Fruit fly (Drosophila melanogaster): Measurements from ENCODE around the gene CG33116.
A peak's percentile ranks its signal among the peaks of the same experiment; 100 is the strongest.

CG33116 gene

DNA sequence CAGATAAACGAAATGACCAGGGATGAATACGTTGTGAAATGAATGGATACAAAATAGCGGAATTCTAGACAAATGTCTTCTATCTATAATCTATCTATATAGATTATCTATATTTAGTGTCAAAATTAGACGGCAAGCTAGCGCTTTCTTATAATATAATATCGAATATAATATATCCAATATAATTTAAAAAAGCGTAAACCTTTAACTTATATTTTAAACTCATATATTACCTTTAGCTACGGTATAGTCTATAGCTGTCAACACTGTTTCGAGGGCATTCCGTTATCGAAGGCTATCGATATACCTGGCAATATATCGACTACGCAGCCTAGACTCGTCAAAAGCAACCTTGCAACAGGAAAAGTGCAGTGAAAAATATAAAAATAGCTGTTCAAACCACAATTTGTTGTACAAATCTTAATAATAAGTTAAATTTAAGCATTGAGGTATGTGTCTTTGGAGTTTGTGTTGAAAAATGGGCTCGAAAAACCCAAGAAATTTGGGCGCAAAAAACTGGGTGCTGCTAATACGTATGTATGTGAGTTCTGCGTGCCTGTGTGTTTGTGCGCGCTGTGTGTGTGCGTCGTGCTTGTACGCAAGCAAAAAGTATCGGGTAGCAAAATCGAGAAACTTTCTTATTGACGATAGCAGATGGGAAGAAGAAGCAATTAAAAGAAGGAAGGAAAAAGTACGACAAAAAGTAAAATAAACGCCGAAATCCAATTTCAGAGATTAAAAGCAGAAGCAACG lies 40.2 kb upstream of the CG33116 start, which contains the start of the genes swm and Ctu2 (continued):
- TF ChIP-seq lov (optimal IDR thresholded peaks at IDR 0.05), result no peak
- TF ChIP-seq lov (GFP tag; IDR thresholded peaks at IDR 0.05), result no peak
- no peak for TF ChIP-seq Nf-YA (GFP tag; IDR thresholded peaks at IDR 0.05)
- TF ChIP-seq CG6654 (GFP tag; optimal IDR thresholded peaks at IDR 0.05), result no peak
- 0 out of 2 replicates have a peak, but pooled peaks have one; percentile 18 for TF ChIP-seq danr (GFP tag; IDR thresholded peaks at IDR 0.05)
- TF ChIP-seq repo (GFP tag; optimal IDR thresholded peaks at IDR 0.05), result no peak
- TF ChIP-seq CG11696 (GFP tag; IDR thresholded peaks at IDR 0.05), result no peak
- peak; percentile 98 for TF ChIP-seq CG2116 (GFP tag; optimal IDR thresholded peaks at IDR 0.05)
- TF ChIP-seq CG12219 (GFP tag; optimal IDR thresholded peaks at IDR 0.05), result no peak
- no peak for TF ChIP-seq Lhr (GFP tag; optimal IDR thresholded peaks at IDR 0.05)
- TF ChIP-seq Dip3 (GFP tag; optimal IDR thresholded peaks at IDR 0.05), result no peak
- peak; percentile 60 for TF ChIP-seq sob (GFP tag; IDR thresholded peaks at IDR 0.05)
- peak; percentile 26; the same call in 2 of the 4 replicates for TF ChIP-seq Gug (GFP tag; IDR thresholded peaks at IDR 0.05)
- TF ChIP-seq Elba2 (GFP tag; optimal IDR thresholded peaks at IDR 0.05), result peak; percentile 90
- TF ChIP-seq tx (GFP tag; optimal IDR thresholded peaks at IDR 0.05), result no peak
- no peak for TF ChIP-seq CG4282 (GFP tag; optimal IDR thresholded peaks at IDR 0.05)
- TF ChIP-seq Neu2 (GFP tag; optimal IDR thresholded peaks at IDR 0.05; ENCODE audit: borderline replicate concordance), result no peak
- TF ChIP-seq peb (GFP tag; IDR thresholded peaks at IDR 0.05), result no peak
- TF ChIP-seq Asciz (GFP tag; optimal IDR thresholded peaks at IDR 0.05), result no peak
- TF ChIP-seq CG3726 (GFP tag; IDR thresholded peaks at IDR 0.05), result no peak
- no peak for TF ChIP-seq dati (GFP tag; IDR thresholded peaks at IDR 0.05)
- TF ChIP-seq tna (GFP tag; IDR thresholded peaks at IDR 0.05; ENCODE audit: partially characterized antibody), result no peak
- TF ChIP-seq CG12942 (GFP tag; optimal IDR thresholded peaks at IDR 0.05), result peak; percentile 31
- TF ChIP-seq Gsc (GFP tag; IDR thresholded peaks at IDR 0.05), result no peak
- TF ChIP-seq HmgD (GFP tag; optimal IDR thresholded peaks at IDR 0.05), result peak; percentile 24
- peak; percentile 81 for TF ChIP-seq Dref (GFP tag; IDR thresholded peaks at IDR 0.05)
- peak; percentile 82 for TF ChIP-seq CG14710 (tag; optimal IDR thresholded peaks at IDR 0.05)
- TF ChIP-seq zen (tag; optimal IDR thresholded peaks at IDR 0.05), result peak; percentile 48
- no peak for TF ChIP-seq CG8944 (GFP tag; optimal IDR thresholded peaks at IDR 0.05)
- TF ChIP-seq prd (optimal IDR thresholded peaks at IDR 0.05), result no peak
- TF ChIP-seq prd (GFP tag; IDR thresholded peaks at IDR 0.05), result peak; percentile 63; the same call in 2 of the 3 replicates
- TF ChIP-seq nerfin-2 (GFP tag; IDR thresholded peaks at IDR 0.05; ENCODE audit: partially characterized antibody), result 0 out of 2 replicates have a peak, but pooled peaks have one; percentile 50
- TF ChIP-seq knrl (GFP tag; IDR thresholded peaks at IDR 0.05; ENCODE audit: partially characterized antibody), result peak; percentile 69; the same call in 2 of the 3 replicates
- no peak for TF ChIP-seq CG17912 (GFP tag; optimal IDR thresholded peaks at IDR 0.05)
- peak; percentile 66 for TF ChIP-seq Sin3A (optimal IDR thresholded peaks at IDR 0.05)
- 0 out of 2 replicates have a peak, but pooled peaks have one; percentile 26 for TF ChIP-seq CG32767 (GFP tag; IDR thresholded peaks at IDR 0.05)
- TF ChIP-seq CG7786 (GFP tag; optimal IDR thresholded peaks at IDR 0.05), result no peak
- TF ChIP-seq CG11085 (GFP tag; IDR thresholded peaks at IDR 0.05), result 0 out of 2 replicates have a peak, but pooled peaks have one; percentile 50
- TF ChIP-seq dimm (GFP tag; IDR thresholded peaks at IDR 0.05), result no peak
- TF ChIP-seq Fer3 (tag; optimal IDR thresholded peaks at IDR 0.05), result peak; percentile 82
- no peak for TF ChIP-seq Hmr (GFP tag; optimal IDR thresholded peaks at IDR 0.05)
- TF ChIP-seq sisA (GFP tag; IDR thresholded peaks at IDR 0.05), result peak; percentile 13; the same call in 1 of the 2 replicates
- TF ChIP-seq CG9437 (GFP tag; optimal IDR thresholded peaks at IDR 0.05), result peak; percentile 79
- no peak for TF ChIP-seq Side (GFP tag; optimal IDR thresholded peaks at IDR 0.05)
- peak; percentile 46 for TF ChIP-seq D19B (GFP tag; optimal IDR thresholded peaks at IDR 0.05)
- TF ChIP-seq Hr78 (GFP tag; optimal IDR thresholded peaks at IDR 0.05), result no peak
- peak; percentile 51 for TF ChIP-seq CG10147 (GFP tag; optimal IDR thresholded peaks at IDR 0.05)
- TF ChIP-seq gcm (GFP tag; optimal IDR thresholded peaks at IDR 0.05), result no peak
- TF ChIP-seq CG6683 (GFP tag; optimal IDR thresholded peaks at IDR 0.05), result peak; percentile 12
- TF ChIP-seq HLHmδ (GFP tag; optimal IDR thresholded peaks at IDR 0.05), result no peak
